Fruit fly (Drosophila melanogaster) whole organism, embryonic: ENCODE results near the gene Nlg4.

Experiments used
- CG1832 ChIP-seq: fragments of 200-800 bp; sonication (Bioruptor generic); optimal IDR thresholded peaks from 2 replicates; lab custom pipeline; 2017; ENCODE audit warnings: missing biosample characterization, mild to moderate bottlenecking, missing genetic modification characterization, inconsistent platforms
- CG2202 ChIP-seq: fragments of 200-800 bp; sonication (Bioruptor generic); optimal IDR thresholded peaks from 2 replicates; lab custom pipeline; 2018; ENCODE audit warnings: missing biosample characterization, mild to moderate bottlenecking, missing genetic modification characterization
- CG34224 ChIP-seq: fragments of 200-800 bp; sonication (Bioruptor generic); IDR thresholded peaks from 3 replicates; pipeline ENCODE4 v1.3.6; 2022; ENCODE audit warnings: missing biosample characterization, missing genetic modification characterization; ENCODE audit not compliant: partially characterized antibody
- CG34422 ChIP-seq: fragments of 200-800 bp; sonication (Bioruptor generic); IDR thresholded peaks from 3 replicates; pipeline ENCODE4 v1.3.6; 2022; ENCODE audit warnings: missing biosample characterization, missing genetic modification characterization
- CG4360 ChIP-seq: fragments of 200-800 bp; sonication (Bioruptor generic); IDR thresholded peaks from 2 replicates; pipeline ENCODE4 v1.3.6; 2022; ENCODE audit warnings: missing biosample characterization, missing genetic modification characterization
- CG4424 ChIP-seq: fragments of 200-800 bp; sonication (Bioruptor generic); optimal IDR thresholded peaks from 3 replicates; lab custom pipeline; 2016; ENCODE audit warnings: missing biosample characterization, missing genetic modification characterization
- CG9609 ChIP-seq: fragments of 200-800 bp; sonication (Bioruptor generic); optimal IDR thresholded peaks from 3 replicates; lab custom pipeline; 2016; ENCODE audit warnings: missing biosample characterization, missing genetic modification characterization
- CoRest ChIP-seq: fragments of 200-800 bp; sonication (Bioruptor generic); optimal IDR thresholded peaks from 3 replicates; lab custom pipeline; 2018; ENCODE audit warnings: missing biosample characterization, mild to moderate bottlenecking, missing genetic modification characterization, moderate library complexity
- Doc3 ChIP-seq: fragments of 200-800 bp; sonication (Bioruptor generic); IDR thresholded peaks from 3 replicates; pipeline ENCODE4 v1.3.6; 2022; ENCODE audit warnings: missing biosample characterization, missing genetic modification characterization; ENCODE audit not compliant: partially characterized antibody
- HLH4C ChIP-seq: fragments of 200-800 bp; sonication (Bioruptor generic); IDR thresholded peaks from 3 replicates; pipeline ENCODE4 v1.3.6; 2022; ENCODE audit warnings: missing biosample characterization, missing genetic modification characterization; ENCODE audit not compliant: partially characterized antibody
- Lpt ChIP-seq: fragments of >200 bp; optimal IDR thresholded peaks from 2 replicates; lab custom pipeline; 2018; ENCODE audit warnings: missing biosample characterization, missing genetic modification characterization
- NC2α ChIP-seq: fragments of 200-800 bp; sonication (Bioruptor generic); optimal IDR thresholded peaks from 2 replicates; lab custom pipeline; 2016; ENCODE audit warnings: missing biosample characterization, missing genetic modification characterization
- Scr ChIP-seq: fragments of 200-800 bp; sonication (Bioruptor generic); IDR thresholded peaks from 2 replicates; pipeline ENCODE4 v1.3.6; 2022; ENCODE audit warnings: missing biosample characterization, missing genetic modification characterization; ENCODE audit not compliant: partially characterized antibody
- Spps ChIP-seq: fragments of 200-800 bp; sonication (Bioruptor generic); optimal IDR thresholded peaks from 2 replicates; lab custom pipeline; 2018; ENCODE audit warnings: missing biosample characterization, mild to moderate bottlenecking, missing genetic modification characterization
- abd-A ChIP-seq: fragments of 200-800 bp; sonication (Bioruptor generic); optimal IDR thresholded peaks from 3 replicates; lab custom pipeline; 2019; ENCODE audit warnings: missing biosample characterization, mild to moderate bottlenecking, missing genetic modification characterization, moderate library complexity
- al ChIP-seq: fragments of 200-800 bp; sonication (Bioruptor generic); IDR thresholded peaks from 2 replicates; pipeline ENCODE4 v1.3.6; 2022; ENCODE audit warnings: missing biosample characterization, missing genetic modification characterization
- bbx ChIP-seq: fragments of 200-800 bp; sonication (Bioruptor generic); IDR thresholded peaks from 2 replicates; pipeline ENCODE4 v1.3.6; 2022; ENCODE audit warnings: missing biosample characterization, missing genetic modification characterization; ENCODE audit not compliant: partially characterized antibody
- bsh ChIP-seq, 2 experiments: fragments of 200-800 bp; sonication (Bioruptor generic); optimal IDR thresholded peaks; 2 replicates each; lab custom pipeline; 2017 to 2018; ENCODE audit warnings: mild to moderate bottlenecking in 2 of 2, missing biosample characterization in 2 of 2, missing genetic modification characterization in 2 of 2, moderate library complexity in 1 of 2
- cad ChIP-seq: fragments of >200 bp; optimal IDR thresholded peaks from 2 replicates; lab custom pipeline; 2017; ENCODE audit warnings: missing biosample characterization, missing genetic modification characterization
- da ChIP-seq: fragments of 200-800 bp; sonication (Bioruptor generic); optimal IDR thresholded peaks from 2 replicates; lab custom pipeline; 2016; ENCODE audit warnings: missing biosample characterization, missing genetic modification characterization
- dan ChIP-seq: fragments of 200-800 bp; sonication (Bioruptor generic); IDR thresholded peaks from 2 replicates; pipeline ENCODE4 v1.3.6; 2022; ENCODE audit warnings: missing biosample characterization, missing genetic modification characterization
- fru ChIP-seq: fragments of >200 bp; optimal IDR thresholded peaks from 2 replicates; lab custom pipeline; 2017
- grn ChIP-seq: fragments of 200-800 bp; sonication (Bioruptor generic); optimal IDR thresholded peaks from 3 replicates; lab custom pipeline; 2017; ENCODE audit warnings: missing biosample characterization, missing genetic modification characterization
- kni ChIP-seq: fragments of 200-800 bp; sonication (Bioruptor generic); optimal IDR thresholded peaks from 3 replicates; lab custom pipeline; 2017; ENCODE audit warnings: mild to moderate bottlenecking, missing biosample characterization, missing genetic modification reagents, missing genetic modification characterization
- lbe ChIP-seq: fragments of 200-800 bp; sonication (Bioruptor generic); optimal IDR thresholded peaks from 2 replicates; lab custom pipeline; 2016; ENCODE audit warnings: missing biosample characterization, mild to moderate bottlenecking, missing genetic modification characterization
- mam ChIP-seq: fragments of 200-800 bp; sonication (Bioruptor generic); optimal IDR thresholded peaks from 3 replicates; lab custom pipeline; 2016; ENCODE audit warnings: missing biosample characterization, missing genetic modification characterization
- phol ChIP-seq: fragments of 200-800 bp; sonication (Bioruptor generic); optimal IDR thresholded peaks from 3 replicates; lab custom pipeline; 2018; ENCODE audit warnings: missing biosample characterization, mild to moderate bottlenecking, missing genetic modification characterization, moderate library complexity
- sens ChIP-seq: fragments of 200-800 bp; sonication (Bioruptor generic); peaks from one replicate; lab custom pipeline; 2016; ENCODE audit warnings: missing biosample characterization, missing genetic modification characterization
- sens-2 ChIP-seq: fragments of 200-800 bp; sonication (Bioruptor generic); IDR thresholded peaks from 2 replicates; pipeline ENCODE4 v1.3.6; 2022; ENCODE audit warnings: missing biosample characterization, missing genetic modification characterization
- tll ChIP-seq, 2 experiments: fragments of 200-800 bp in 1 of 2; fragments of >200 bp in 1 of 2; sonication (Bioruptor generic) in 1 of 2; optimal IDR thresholded peaks; 2 replicates each; lab custom pipeline; 2017 to 2019; ENCODE audit warnings: missing biosample characterization in 2 of 2, missing genetic modification characterization in 2 of 2, mild to moderate bottlenecking in 1 of 2, moderate library complexity in 1 of 2
- yki ChIP-seq: fragments of >200 bp; optimal IDR thresholded peaks from 3 replicates; lab custom pipeline; 2018
- zen2 ChIP-seq: fragments of 200-800 bp; sonication (Bioruptor generic); IDR thresholded peaks from 3 replicates; pipeline ENCODE4 v1.3.6; 2022; ENCODE audit warnings: missing biosample characterization, missing genetic modification characterization; ENCODE audit not compliant: partially characterized antibody

Nlg4 gene

DNA sequence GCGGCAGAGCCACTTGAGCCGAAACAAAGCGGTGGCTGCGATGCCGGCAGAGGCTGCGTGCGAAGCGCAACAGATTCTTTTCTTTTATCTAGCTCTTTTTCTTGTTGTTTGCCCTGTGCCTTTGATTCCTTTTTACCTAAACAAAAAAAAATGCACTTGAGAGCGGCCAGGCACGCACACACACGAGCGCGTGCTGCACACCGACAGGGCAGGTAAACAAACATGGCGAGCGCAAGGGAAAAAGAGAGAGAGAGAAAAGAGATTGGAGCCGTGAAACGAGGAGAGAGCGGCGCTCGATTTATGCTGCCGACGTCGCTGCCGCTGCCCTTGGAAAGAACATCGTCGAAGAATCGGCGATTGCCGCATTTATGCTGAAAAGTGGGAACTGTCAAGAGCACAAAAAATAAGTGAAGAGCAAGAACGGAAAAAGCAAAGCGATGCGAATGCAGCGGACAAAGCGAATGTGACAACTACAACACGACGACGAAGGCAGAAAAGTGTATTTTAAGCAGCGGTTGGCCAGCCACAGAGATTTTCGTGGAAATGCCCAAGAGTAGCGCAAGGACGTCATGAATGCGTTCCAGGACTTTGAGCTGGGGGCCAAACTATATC is 88.4 kb downstream of the Nlg4 start (continued):
- TF ChIP-seq HLH4C (GFP tag; lab: Robert Waterston, UW), result no peak
- TF ChIP-seq Spps (tag; lab: Kevin White, UChicago), result no peak
- TF ChIP-seq da, result no peak
- no peak for TF ChIP-seq al (GFP tag; lab: Robert Waterston, UW)
- no peak for TF ChIP-seq grn (GFP tag; lab: Kevin White, UChicago)
- TF ChIP-seq yki, result peak; percentile 76
- peak; percentile 26 for TF ChIP-seq CG1832 (GFP tag; lab: Kevin White, UChicago)
- peak in 1 of 2 experiments; percentile 43 for TF ChIP-seq bsh (GFP tag; optimal IDR thresholded peaks at IDR 0.05; lab: Kevin White, UChicago)
- TF ChIP-seq CG34224 (GFP tag; lab: Robert Waterston, UW), result 0 out of 3 replicates have a peak, but pooled peaks have one; percentile 23
- no peak for TF ChIP-seq sens-2 (GFP tag; lab: Robert Waterston, UW)
- no peak for TF ChIP-seq Lpt (GFP tag; lab: Kevin White, UChicago)
- peak; percentile 37; the same call in 1 of the 2 replicates for TF ChIP-seq Scr
- 0 out of 3 replicates have a peak, but pooled peaks have one; percentile 14 for TF ChIP-seq Doc3 (GFP tag; lab: Robert Waterston, UW)
- TF ChIP-seq lbe (GFP tag; lab: Kevin White, UChicago), result no peak
- peak; percentile 20; the same call in 1 of the 2 replicates for TF ChIP-seq CG4360
- TF ChIP-seq dan (GFP tag; lab: Robert Waterston, UW), result no peak
- no peak for TF ChIP-seq abd-A (tag; lab: Kevin White, UChicago)
- no peak for TF ChIP-seq CoRest
- TF ChIP-seq cad (GFP tag; lab: Kevin White, UChicago), result peak; percentile 72
- no peak for TF ChIP-seq CG4424 (GFP tag; lab: Kevin White, UChicago)
- no peak for TF ChIP-seq mam
- peak; percentile 24; the same call in 1 of the 3 replicates for TF ChIP-seq zen2 (GFP tag; lab: Robert Waterston, UW)
- TF ChIP-seq NC2α, result no peak
- TF ChIP-seq CG2202 (tag; lab: Kevin White, UChicago), result no peak
- TF ChIP-seq kni, result peak; percentile 86
- TF ChIP-seq tll (GFP tag; optimal IDR thresholded peaks at IDR 0.05; lab: Kevin White, UChicago), result peak in 1 of 2 experiments; percentile 87
- no peak for TF ChIP-seq fru (lab: Kevin White, UChicago)
- TF ChIP-seq CG34422 (GFP tag; lab: Robert Waterston, UW), result no peak
- no peak for TF ChIP-seq CG9609 (GFP tag; lab: Kevin White, UChicago)

DNA sequence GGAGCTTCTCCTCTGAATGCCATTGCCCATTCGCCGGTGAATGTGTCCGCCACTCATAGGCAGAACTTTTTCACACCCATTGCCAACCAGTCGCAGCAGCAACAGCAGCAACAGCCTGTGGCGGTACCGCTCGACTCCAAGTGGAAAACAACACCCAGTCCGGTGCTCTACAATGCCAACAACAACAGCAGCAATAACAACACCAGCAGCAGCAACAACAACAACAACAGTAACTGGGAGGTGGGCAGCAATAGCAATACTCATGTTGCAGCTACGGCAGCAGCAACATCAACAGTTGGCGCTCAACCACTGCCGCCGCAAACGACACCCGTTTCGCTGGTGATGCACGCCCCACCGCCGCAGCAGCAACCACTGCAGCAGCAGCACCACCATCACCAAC is 89.1 kb downstream of the Nlg4 start:
- TF ChIP-seq phol (no peak), zen2 (GFP tag; lab: Robert Waterston, UW) (0 out of 3 replicates have a peak, but pooled peaks have one; percentile 12), sens (GFP tag; lab: Kevin White, UChicago) (no peak), CG4360 (peak; percentile 77), bbx (GFP tag; lab: Robert Waterston, UW) (0 out of 2 replicates have a peak, but pooled peaks have one; percentile 25)
